Worm (Caenorhabditis elegans) whole organism, early embryonic: ENCODE data around the gene pah-1.

ENCODE experiments used
- aly-1 ChIP-seq: sonication (generic microtip); optimal IDR thresholded peaks from 2 replicates; lab custom pipeline; 2016; ENCODE audit warnings: missing genetic modification characterization, missing compliant biosample characterization
- ets-7 ChIP-seq: sonication (generic microtip); optimal IDR thresholded peaks from 2 replicates; lab custom pipeline; 2016; ENCODE audit warnings: missing genotype, missing genetic modification characterization, missing compliant biosample characterization
- flt-1 ChIP-seq: fragments of 200-800 bp; sonication (Bioruptor generic); IDR thresholded peaks from 2 replicates; pipeline ENCODE4 v1.3.6; 2022; ENCODE audit warnings: missing genetic modification characterization, missing compliant biosample characterization
- hmbx-1 ChIP-seq: sonication (generic microtip); optimal IDR thresholded peaks from 2 replicates; lab custom pipeline; 2016; ENCODE audit warnings: mild to moderate bottlenecking, missing genetic modification characterization, missing compliant biosample characterization

ce11 chrII:8738244-8738643 is 28.6 kb downstream of the pah-1 start:
- TF ChIP-seq hmbx-1 = no peak
- no peak for TF ChIP-seq ets-7
- TF ChIP-seq flt-1 (GFP tag; lab: Robert Waterston, UW) = no peak
- TF ChIP-seq aly-1 (tag; lab: Kevin White, UChicago) = no peak
